Fruit fly (Drosophila melanogaster) whole organism, embryonic: Measurements from ENCODE around the gene 7B2.

Experiments used
- ATbp ChIP-seq: fragments of 200-800 bp; sonication (Bioruptor generic); optimal IDR thresholded peaks from 2 replicates; lab custom pipeline; 2017; ENCODE audit warnings: missing biosample characterization, mild to moderate bottlenecking, missing genetic modification characterization, missing genetic modification reagents
- B-H1 ChIP-seq: fragments of 200-800 bp; sonication (Bioruptor generic); IDR thresholded peaks from 3 replicates; pipeline ENCODE4 v1.3.6; 2022; ENCODE audit warnings: missing biosample characterization, missing genetic modification characterization
- Blimp-1 ChIP-seq: fragments of 200-800 bp; sonication (Bioruptor generic); optimal IDR thresholded peaks from 3 replicates; lab custom pipeline; 2018; ENCODE audit warnings: missing biosample characterization, missing genetic modification characterization, mild to moderate bottlenecking, moderate library complexity, missing genetic modification reagents
- CG11723 ChIP-seq: fragments of 200-800 bp; sonication (Bioruptor generic); optimal IDR thresholded peaks from 2 replicates; lab custom pipeline; 2017; ENCODE audit warnings: missing biosample characterization, mild to moderate bottlenecking, missing genetic modification characterization
- CG12219 ChIP-seq: fragments of 200-800 bp; sonication (Bioruptor generic); optimal IDR thresholded peaks from 3 replicates; lab custom pipeline; 2018; ENCODE audit warnings: missing biosample characterization, mild to moderate bottlenecking, missing genetic modification characterization
- CG13287 ChIP-seq: fragments of 200-800 bp; sonication (Bioruptor generic); IDR thresholded peaks from 2 replicates; pipeline ENCODE4 v1.3.6; 2022; ENCODE audit warnings: missing biosample characterization, missing genetic modification characterization; ENCODE audit not compliant: partially characterized antibody
- CG15269 ChIP-seq: fragments of 200-800 bp; sonication (Bioruptor generic); optimal IDR thresholded peaks from 2 replicates; lab custom pipeline; 2018; ENCODE audit warnings: missing biosample characterization, mild to moderate bottlenecking, missing genetic modification characterization, moderate library complexity
- CG17328 ChIP-seq: fragments of 200-800 bp; sonication (Bioruptor generic); IDR thresholded peaks from 2 replicates; pipeline ENCODE4 v1.3.6; 2022; ENCODE audit warnings: missing biosample characterization, missing genetic modification characterization
- CG17359 ChIP-seq: fragments of 200-800 bp; sonication (Bioruptor generic); optimal IDR thresholded peaks from 3 replicates; lab custom pipeline; 2018; ENCODE audit warnings: missing biosample characterization, mild to moderate bottlenecking, missing genetic modification characterization, moderate library complexity
- CG17829 ChIP-seq: fragments of 200-800 bp; optimal IDR thresholded peaks from 2 replicates; lab custom pipeline; 2019; ENCODE audit warnings: missing biosample characterization, mild to moderate bottlenecking, missing genetic modification characterization, moderate library complexity
- CG30020 ChIP-seq: fragments of 200-800 bp; optimal IDR thresholded peaks from 2 replicates; lab custom pipeline; 2019; ENCODE audit warnings: missing biosample characterization, mild to moderate bottlenecking, missing genetic modification characterization, moderate library complexity
- CG31365 ChIP-seq: fragments of 200-800 bp; sonication (Bioruptor generic); optimal IDR thresholded peaks from 2 replicates; lab custom pipeline; 2018; ENCODE audit warnings: missing biosample characterization, mild to moderate bottlenecking, missing genetic modification characterization
- CG31441 ChIP-seq: fragments of 200-800 bp; sonication (Bioruptor generic); IDR thresholded peaks from 2 replicates; pipeline ENCODE4 v1.3.6; 2022; ENCODE audit warnings: missing biosample characterization, missing genetic modification characterization
- CG42726 ChIP-seq: fragments of 200-800 bp; sonication (Bioruptor generic); IDR thresholded peaks from 2 replicates; pipeline ENCODE4 v1.3.6; 2022; ENCODE audit warnings: missing biosample characterization, missing genetic modification characterization; ENCODE audit not compliant: partially characterized antibody
- CG7357 ChIP-seq: fragments of 200-800 bp; sonication (Bioruptor generic); IDR thresholded peaks from 3 replicates; pipeline ENCODE4 v1.3.6; 2022; ENCODE audit warnings: missing biosample characterization, missing genetic modification characterization
- CG7963 ChIP-seq: fragments of 200-800 bp; sonication (Bioruptor generic); IDR thresholded peaks from 3 replicates; pipeline ENCODE4 v1.3.6; 2022; ENCODE audit warnings: missing biosample characterization, missing genetic modification characterization; ENCODE audit not compliant: partially characterized antibody
- CG9797 ChIP-seq: fragments of 200-800 bp; sonication (Bioruptor generic); optimal IDR thresholded peaks from 3 replicates; lab custom pipeline; 2018; ENCODE audit warnings: missing biosample characterization, mild to moderate bottlenecking, missing genetic modification characterization
- CHES-1-like ChIP-seq: fragments of 200-800 bp; sonication (Bioruptor generic); optimal IDR thresholded peaks from 2 replicates; lab custom pipeline; 2016; ENCODE audit warnings: missing biosample characterization, missing genetic modification characterization
- CrebB ChIP-seq: fragments of 200-800 bp; sonication (Bioruptor generic); optimal IDR thresholded peaks from 3 replicates; lab custom pipeline; 2018; ENCODE audit warnings: missing biosample characterization, mild to moderate bottlenecking, missing genetic modification characterization
- D19B ChIP-seq: fragments of 200-800 bp; sonication (Bioruptor generic); optimal IDR thresholded peaks from 2 replicates; lab custom pipeline; 2017; ENCODE audit warnings: missing biosample characterization, mild to moderate bottlenecking, missing genetic modification characterization
- Deaf1 ChIP-seq: fragments of 200-800 bp; optimal IDR thresholded peaks from 3 replicates; lab custom pipeline; 2019; ENCODE audit warnings: missing biosample characterization, mild to moderate bottlenecking, missing genetic modification characterization, moderate library complexity
- Mrtf ChIP-seq: fragments of 200-800 bp; sonication (Bioruptor generic); IDR thresholded peaks from 3 replicates; pipeline ENCODE4 v1.3.6; 2022; ENCODE audit warnings: missing biosample characterization, missing genetic modification characterization
- Spps ChIP-seq: fragments of 200-800 bp; sonication (Bioruptor generic); optimal IDR thresholded peaks from 2 replicates; lab custom pipeline; 2018; ENCODE audit warnings: missing biosample characterization, mild to moderate bottlenecking, missing genetic modification characterization
- Taf1 ChIP-seq: fragments of 200-800 bp; sonication (Bioruptor generic); IDR thresholded peaks from 2 replicates; pipeline ENCODE4 v1.3.6; 2022; ENCODE audit warnings: missing biosample characterization, missing genetic modification characterization
- Tbp ChIP-seq: fragments of >200 bp; optimal IDR thresholded peaks from 2 replicates; lab custom pipeline; 2018; ENCODE audit warnings: missing biosample characterization, missing genetic modification characterization
- Usf ChIP-seq: fragments of 200-800 bp; sonication (Bioruptor generic); optimal IDR thresholded peaks from 2 replicates; lab custom pipeline; 2017; ENCODE audit warnings: missing genotype, missing biosample characterization, missing genetic modification characterization
- Xbp1 ChIP-seq: fragments of 200-800 bp; sonication (Bioruptor generic); optimal IDR thresholded peaks from 3 replicates; lab custom pipeline; 2016; ENCODE audit warnings: missing biosample characterization, mild to moderate bottlenecking, missing genetic modification characterization
- bcd ChIP-seq: fragments of 200-800 bp; sonication (Bioruptor generic); optimal IDR thresholded peaks from 2 replicates; lab custom pipeline; 2017; ENCODE audit warnings: missing biosample characterization, mild to moderate bottlenecking, missing genetic modification characterization
- crc ChIP-seq: fragments of 200-800 bp; sonication (Bioruptor generic); optimal IDR thresholded peaks from 2 replicates; lab custom pipeline; 2016; ENCODE audit warnings: missing biosample characterization, missing genetic modification characterization
- dimm ChIP-seq: fragments of 200-800 bp; sonication (Bioruptor generic); IDR thresholded peaks from 2 replicates; pipeline ENCODE4 v1.3.6; 2022; ENCODE audit warnings: missing biosample characterization, missing genetic modification characterization
- dmrt11E ChIP-seq: fragments of 200-800 bp; sonication (Bioruptor generic); optimal IDR thresholded peaks from 3 replicates; lab custom pipeline; 2018; ENCODE audit warnings: missing biosample characterization, mild to moderate bottlenecking, missing genetic modification characterization, moderate library complexity
- dysf ChIP-seq: fragments of 200-800 bp; sonication (Bioruptor generic); IDR thresholded peaks from 3 replicates; pipeline ENCODE4 v1.3.6; 2022; ENCODE audit warnings: missing biosample characterization, missing genetic modification characterization
- emc ChIP-seq: fragments of 200-800 bp; sonication (Bioruptor generic); optimal IDR thresholded peaks from 2 replicates; lab custom pipeline; 2016; ENCODE audit warnings: missing biosample characterization, missing genetic modification characterization
- esg ChIP-seq: fragments of 200-800 bp; sonication (Bioruptor generic); conservative IDR thresholded peaks from 2 replicates; pipeline ENCODE4 v1.3.6; 2022; ENCODE audit warnings: missing biosample characterization, missing genetic modification characterization
- fd3F ChIP-seq: fragments of 200-800 bp; sonication (Bioruptor generic); optimal IDR thresholded peaks from 2 replicates; lab custom pipeline; 2018; ENCODE audit warnings: missing biosample characterization, mild to moderate bottlenecking, missing genetic modification characterization, moderate library complexity
- gsb ChIP-seq: fragments of 200-800 bp; sonication (Bioruptor generic); IDR thresholded peaks from 2 replicates; pipeline ENCODE4 v1.3.6; 2022; ENCODE audit warnings: missing biosample characterization, missing genetic modification characterization
- gt ChIP-seq: fragments of 200-800 bp; sonication (Bioruptor generic); IDR thresholded peaks from 2 replicates; pipeline ENCODE4 v1.3.6; 2022; ENCODE audit warnings: missing biosample characterization, missing genetic modification characterization
- lab ChIP-seq: fragments of 200-800 bp; sonication (Bioruptor generic); optimal IDR thresholded peaks from 3 replicates; lab custom pipeline; 2017; ENCODE audit warnings: missing biosample characterization, missing genetic modification characterization, mild to moderate bottlenecking, moderate library complexity, missing genetic modification reagents
- luna ChIP-seq: fragments of 200-800 bp; sonication (Bioruptor generic); optimal IDR thresholded peaks from 2 replicates; lab custom pipeline; 2016; ENCODE audit warnings: missing biosample characterization, missing genetic modification characterization
- org-1 ChIP-seq: fragments of 200-800 bp; sonication (Bioruptor generic); optimal IDR thresholded peaks from 2 replicates; lab custom pipeline; 2017; ENCODE audit warnings: missing biosample characterization, missing genetic modification characterization
- pan ChIP-seq, 4 experiments: fragments of >200 bp in 3 of 4; fragments of 200-800 bp in 1 of 4; sonication (Bioruptor generic) in 1 of 4; optimal IDR thresholded peaks in 3 of 4; IDR thresholded peaks in 1 of 4; 2 replicates each; pipeline versions ENCODE4 v1.3.6 to Lab custom; 2017 to 2022; ENCODE audit warnings: missing biosample characterization in 2 of 4, missing genetic modification characterization in 2 of 4, mixed read lengths in 1 of 4
- pita ChIP-seq: fragments of 200-800 bp; sonication (Bioruptor generic); optimal IDR thresholded peaks from 2 replicates; lab custom pipeline; 2017; ENCODE audit warnings: missing biosample characterization, mild to moderate bottlenecking, missing genetic modification characterization
- prd ChIP-seq, 3 experiments: fragments of >200 bp in 2 of 3; fragments of 200-800 bp in 1 of 3; sonication (Bioruptor generic) in 1 of 3; optimal IDR thresholded peaks in 2 of 3; IDR thresholded peaks in 1 of 3; 2 replicates in 2 of 3; 3 replicates in 1 of 3; pipeline versions ENCODE4 v1.3.6 to Lab custom; 2017 to 2022; ENCODE audit warnings: missing biosample characterization in 1 of 3, missing genetic modification characterization in 1 of 3
- pros ChIP-seq: fragments of 200-800 bp; sonication (Bioruptor generic); optimal IDR thresholded peaks from 3 replicates; lab custom pipeline; 2019; ENCODE audit warnings: missing biosample characterization, mild to moderate bottlenecking, missing genetic modification characterization, moderate library complexity
- repo ChIP-seq: fragments of 200-800 bp; sonication (Bioruptor generic); optimal IDR thresholded peaks from 2 replicates; lab custom pipeline; 2016; ENCODE audit warnings: missing biosample characterization, missing genetic modification characterization
- so ChIP-seq: fragments of 200-800 bp; sonication (Bioruptor generic); IDR thresholded peaks from 3 replicates; pipeline ENCODE4 v1.3.6; 2022; ENCODE audit warnings: missing biosample characterization, missing genetic modification characterization
- ttk ChIP-seq: fragments of 200-800 bp; sonication (Bioruptor generic); IDR thresholded peaks from 2 replicates; pipeline ENCODE4 v2.1.2; 2022; ENCODE audit warnings: missing biosample characterization, missing genetic modification characterization
- zfh2 ChIP-seq: fragments of 200-800 bp; sonication (Bioruptor generic); optimal IDR thresholded peaks from 2 replicates; lab custom pipeline; 2016; ENCODE audit warnings: missing biosample characterization, missing genetic modification characterization

7B2 gene

DNA sequence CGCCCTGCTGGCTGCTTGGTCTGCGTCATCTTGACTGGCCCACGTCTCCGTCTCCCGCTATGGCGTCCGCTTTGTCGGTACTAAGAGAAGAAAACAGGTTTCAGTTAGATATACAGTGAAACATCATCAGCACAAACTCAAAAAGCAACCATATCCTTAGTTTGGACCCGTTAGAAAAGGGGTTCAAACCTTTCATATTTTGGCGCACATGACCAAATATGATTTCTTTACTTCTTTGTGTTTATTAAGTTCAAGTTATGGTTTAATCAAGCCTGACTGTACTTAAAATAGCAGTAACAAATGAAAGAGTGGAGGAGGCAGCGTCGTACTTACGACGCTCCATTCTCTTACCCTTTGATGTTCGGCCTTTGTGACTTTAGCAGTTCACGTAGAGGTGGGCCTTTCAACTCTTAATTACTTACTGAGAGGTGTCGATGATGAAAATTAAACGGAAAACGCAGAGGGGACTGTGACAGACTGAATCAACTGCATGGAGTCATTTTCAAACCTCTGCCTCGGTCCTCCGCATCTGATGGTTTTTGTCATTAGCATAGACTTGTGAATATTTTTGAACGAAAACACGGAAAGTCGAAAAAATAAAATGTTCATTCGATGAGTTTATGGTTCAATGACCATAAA is 14.8 kb upstream of the 7B2 start (continued):
- TF ChIP-seq ATbp (peak; percentile 71), esg (GFP tag; lab: Robert Waterston, UW) (peak; percentile 83), CG13287 (GFP tag; lab: Robert Waterston, UW) (no peak), gsb (peak; percentile 80), ttk (GFP tag; lab: Robert Waterston, UW) (peak; percentile 76), B-H1 (GFP tag; lab: Robert Waterston, UW) (peak; percentile 83; the same call in 2 of the 3 replicates), CG17359 (tag; lab: Kevin White, UChicago) (peak; percentile 90), Spps (tag; lab: Kevin White, UChicago) (peak; percentile 47), repo (GFP tag; lab: Kevin White, UChicago) (peak; percentile 71), Mrtf (peak; percentile 85), so (GFP tag; lab: Robert Waterston, UW) (peak; percentile 87; the same call in 2 of the 3 replicates), luna (no peak), CHES-1-like (GFP tag; lab: Kevin White, UChicago) (peak; percentile 67), CG17328 (peak; percentile 84), CG7963 (no peak), fd3F (GFP tag; lab: Kevin White, UChicago) (peak; percentile 71), CG31441 (GFP tag; lab: Robert Waterston, UW) (peak; percentile 79), emc (peak; percentile 59), dysf (GFP tag; lab: Robert Waterston, UW) (peak; percentile 91), pros (GFP tag; lab: Kevin White, UChicago) (no peak), Tbp (no peak), CG15269 (peak; percentile 82), Taf1 (peak; percentile 81), CG31365 (tag; lab: Kevin White, UChicago) (peak; percentile 61), prd (optimal IDR thresholded peaks at IDR 0.05; lab: Kevin White, UChicago) (no peak), prd (GFP tag; IDR thresholded peaks at IDR 0.05; lab: Robert Waterston, UW) (peak; percentile 89), org-1 (peak; percentile 81), Deaf1 (tag; lab: Kevin White, UChicago) (no peak), CG17829 (peak; percentile 71), CG12219 (GFP tag; lab: Kevin White, UChicago) (peak; percentile 82), dmrt11E (tag; lab: Kevin White, UChicago) (peak; percentile 55), CG11723 (peak; percentile 66), lab (GFP tag; lab: Kevin White, UChicago) (peak; percentile 92), CrebB (tag; lab: Kevin White, UChicago) (peak; percentile 80), pan (optimal IDR thresholded peaks at IDR 0.05; lab: Kevin White, UChicago) (no peak), pan (GFP tag; optimal IDR thresholded peaks at IDR 0.05 in 1 of 2, IDR thresholded peaks at IDR 0.05 in 1 of 2) (peak in 1 of 2 experiments; percentile 89), D19B (GFP tag; lab: Kevin White, UChicago) (peak; percentile 57), CG7357 (GFP tag; lab: Robert Waterston, UW) (peak; percentile 70; the same call in 2 of the 3 replicates), bcd (peak; percentile 80), CG9797 (no peak), Usf (GFP tag; lab: Kevin White, UChicago) (peak; percentile 46), crc (GFP tag; lab: Kevin White, UChicago) (peak; percentile 66), gt (GFP tag; lab: Robert Waterston, UW) (peak; percentile 40; the same call in 1 of the 2 replicates), Blimp-1 (peak; percentile 80), dimm (GFP tag; lab: Robert Waterston, UW) (peak; percentile 61; the same call in 1 of the 2 replicates), CG42726 (GFP tag; lab: Robert Waterston, UW) (no peak), CG30020 (tag; lab: Kevin White, UChicago) (no peak), zfh2 (GFP tag; lab: Kevin White, UChicago) (peak; percentile 86), Xbp1 (GFP tag; lab: Kevin White, UChicago) (peak; percentile 83), pita (GFP tag; lab: Kevin White, UChicago) (no peak)
